Worm (Caenorhabditis elegans) whole organism, mixed stage, embryonic: Measurements from ENCODE around the gene C01B10.44.
A peak's percentile ranks its signal among the peaks of the same experiment; 100 is the strongest.

Source experiments
- M03D4.4 ChIP-seq: sonication (generic microtip); optimal IDR thresholded peaks from 2 replicates; lab custom pipeline; 2017; ENCODE audit warnings: mild to moderate bottlenecking, missing genetic modification characterization, missing compliant biosample characterization
- bed-3 ChIP-seq: fragments of 200-800 bp; sonication (Bioruptor generic); optimal IDR thresholded peaks from 3 replicates; lab custom pipeline; 2018; ENCODE audit warnings: mild to moderate bottlenecking, missing genetic modification characterization, moderate library complexity, missing compliant biosample characterization
- blmp-1 ChIP-seq: fragments of 150-350 bp; optimal IDR thresholded peaks from 2 replicates; lab custom pipeline; 2014; ENCODE audit warnings: missing biosample characterization, missing genetic modification characterization
- ceh-43 ChIP-seq: fragments of 200-800 bp; sonication (Bioruptor generic); optimal IDR thresholded peaks from 2 replicates; lab custom pipeline; 2018; ENCODE audit warnings: mild to moderate bottlenecking, missing genetic modification characterization, moderate library complexity, missing compliant biosample characterization
- ceh-83 ChIP-seq: fragments of 200-800 bp; sonication (Bioruptor generic); optimal IDR thresholded peaks from 2 replicates; lab custom pipeline; 2018; ENCODE audit warnings: mild to moderate bottlenecking, missing genetic modification characterization, missing compliant biosample characterization
- ces-1 ChIP-seq: fragments of 150-350 bp; optimal IDR thresholded peaks from 2 replicates; lab custom pipeline; 2014; ENCODE audit warnings: missing biosample characterization, missing genetic modification reagents, missing genetic modification characterization
- drap-1 ChIP-seq: fragments of 200-800 bp; sonication (Bioruptor generic); optimal IDR thresholded peaks from 3 replicates; lab custom pipeline; 2018; ENCODE audit warnings: mild to moderate bottlenecking, missing genetic modification characterization, missing compliant biosample characterization
- elt-1 ChIP-seq: sonication (generic microtip); optimal IDR thresholded peaks from 2 replicates; lab custom pipeline; 2017; ENCODE audit warnings: missing genetic modification characterization, mild to moderate bottlenecking, missing compliant biosample characterization, antibody characterized with exemption, moderate library complexity, borderline replicate concordance; ENCODE audit not compliant: insufficient read depth
- elt-3 ChIP-seq: fragments of 150-350 bp; optimal IDR thresholded peaks from 2 replicates; lab custom pipeline; 2014; ENCODE audit warnings: missing biosample characterization, missing genetic modification characterization
- flh-1 ChIP-seq: fragments of 200-800 bp; sonication (Bioruptor generic); optimal IDR thresholded peaks from 2 replicates; lab custom pipeline; 2018; ENCODE audit warnings: mild to moderate bottlenecking, missing genetic modification characterization, moderate library complexity, missing compliant biosample characterization
- ham-2 ChIP-seq: fragments of 200-800 bp; sonication (Bioruptor generic); optimal IDR thresholded peaks from 2 replicates; lab custom pipeline; 2018; ENCODE audit warnings: mild to moderate bottlenecking, missing genetic modification characterization, missing compliant biosample characterization
- hlh-1 ChIP-seq: fragments of 150-350 bp; optimal IDR thresholded peaks from 2 replicates; lab custom pipeline; 2014; ENCODE audit warnings: missing biosample characterization, missing genetic modification reagents, missing genetic modification characterization
- lin-13 ChIP-seq: fragments of 150-350 bp; optimal IDR thresholded peaks from 2 replicates; lab custom pipeline; 2014; ENCODE audit warnings: missing biosample characterization, missing genetic modification characterization
- lin-32 ChIP-seq: fragments of 200-800 bp; sonication (Bioruptor generic); optimal IDR thresholded peaks from 2 replicates; lab custom pipeline; 2018; ENCODE audit warnings: mild to moderate bottlenecking, missing genetic modification characterization, missing compliant biosample characterization
- lsy-2 ChIP-seq: fragments of 150-350 bp; optimal IDR thresholded peaks from 2 replicates; lab custom pipeline; 2014; ENCODE audit warnings: missing biosample characterization, missing genetic modification characterization
- nhr-12 ChIP-seq: fragments of 150-350 bp; optimal IDR thresholded peaks from 2 replicates; lab custom pipeline; 2014; ENCODE audit warnings: missing biosample characterization, missing genetic modification characterization
- nhr-2 ChIP-seq: fragments of 150-350 bp; optimal IDR thresholded peaks from 2 replicates; lab custom pipeline; 2014; ENCODE audit warnings: missing biosample characterization, missing genetic modification characterization
- nhr-237 ChIP-seq: fragments of 150-350 bp; optimal IDR thresholded peaks from 2 replicates; lab custom pipeline; 2014; ENCODE audit warnings: missing biosample characterization, missing genetic modification characterization
- nhr-28 ChIP-seq: fragments of 150-350 bp; optimal IDR thresholded peaks from 2 replicates; lab custom pipeline; 2014; ENCODE audit warnings: missing biosample characterization, missing genetic modification characterization
- nhr-76 ChIP-seq: sonication (generic microtip); optimal IDR thresholded peaks from 2 replicates; lab custom pipeline; 2017; ENCODE audit warnings: missing biosample characterization, missing genetic modification characterization
- sem-2 ChIP-seq: fragments of 200-800 bp; sonication (Bioruptor generic); optimal IDR thresholded peaks from 2 replicates; lab custom pipeline; 2018; ENCODE audit warnings: mild to moderate bottlenecking, missing genetic modification characterization, missing compliant biosample characterization
- sptf-1 ChIP-seq: sonication (generic microtip); optimal IDR thresholded peaks from 2 replicates; lab custom pipeline; 2017; ENCODE audit warnings: mild to moderate bottlenecking, missing genetic modification characterization, moderate library complexity, missing compliant biosample characterization
- tbx-8 ChIP-seq: fragments of 200-800 bp; sonication (Bioruptor generic); optimal IDR thresholded peaks from 2 replicates; lab custom pipeline; 2018; ENCODE audit warnings: mild to moderate bottlenecking, missing genetic modification characterization, moderate library complexity, missing compliant biosample characterization
- unc-62 ChIP-seq: fragments of 150-350 bp; optimal IDR thresholded peaks from 2 replicates; lab custom pipeline; 2014; ENCODE audit warnings: missing biosample characterization, missing genetic modification reagents, missing genetic modification characterization

C01B10.44 gene

DNA sequence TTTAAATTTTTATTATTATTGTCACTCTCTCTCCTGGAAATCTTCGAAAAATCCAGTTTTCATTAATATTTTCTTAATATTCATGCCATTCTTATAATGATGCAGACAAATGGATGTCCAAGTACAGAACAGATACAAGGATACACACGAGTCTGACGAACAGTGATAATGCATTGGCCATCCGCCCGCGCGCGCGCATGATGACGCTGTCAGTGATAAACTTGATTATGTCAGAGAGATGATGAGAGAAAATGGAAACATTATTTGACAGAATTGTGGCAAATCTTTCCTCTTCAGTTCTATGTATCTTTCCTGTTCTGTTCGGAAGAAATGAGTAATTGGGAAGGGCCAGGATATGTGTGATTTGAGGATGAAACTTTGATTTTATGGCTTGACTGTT lies 32.3 kb downstream of the C01B10.44 start:
- TF ChIP-seq unc-62 (GFP tag; lab: Kevin White, UChicago) (peak; percentile 16), tbx-8 (GFP tag; lab: Kevin White, UChicago) (no peak)

DNA sequence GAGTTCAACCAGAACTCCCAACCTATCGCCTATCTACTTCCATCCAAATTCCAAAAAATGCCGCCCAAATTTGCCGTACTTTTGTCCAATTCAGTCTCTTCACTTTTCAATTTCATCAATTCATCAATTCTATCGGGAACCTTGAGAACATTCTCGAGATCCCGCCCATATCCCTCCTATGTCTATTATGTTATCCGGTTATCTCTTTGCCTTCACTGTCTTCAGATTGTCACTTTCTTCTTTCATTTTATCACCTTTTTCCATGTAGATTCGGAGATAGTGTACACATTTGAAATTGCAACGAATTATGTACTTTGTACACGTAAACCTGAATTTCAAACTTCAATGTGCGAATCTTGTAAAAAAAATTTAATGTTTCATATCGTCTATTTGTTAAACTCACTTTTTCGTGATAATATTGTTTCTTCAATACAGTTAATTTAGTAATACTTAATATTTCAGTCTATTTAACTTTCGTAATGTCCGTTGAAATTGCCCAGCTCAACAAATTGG lies 34.1 kb downstream of the C01B10.44 start, which contains the start of gene C01B10.11:
Gene C01B10.11, plus strand, starts transcription at position 463 of the 513 bp plus-strand sequence.
- TF ChIP-seq unc-62 (GFP tag; lab: Kevin White, UChicago) (peak; percentile 44), elt-1 (no peak), nhr-76 (tag; lab: Kevin White, UChicago) (no peak), nhr-2 (tag; lab: Kevin White, UChicago) (no peak), elt-3 (tag; lab: Kevin White, UChicago) (peak; percentile 52), blmp-1 (tag; lab: Kevin White, UChicago) (peak; percentile 42)

DNA sequence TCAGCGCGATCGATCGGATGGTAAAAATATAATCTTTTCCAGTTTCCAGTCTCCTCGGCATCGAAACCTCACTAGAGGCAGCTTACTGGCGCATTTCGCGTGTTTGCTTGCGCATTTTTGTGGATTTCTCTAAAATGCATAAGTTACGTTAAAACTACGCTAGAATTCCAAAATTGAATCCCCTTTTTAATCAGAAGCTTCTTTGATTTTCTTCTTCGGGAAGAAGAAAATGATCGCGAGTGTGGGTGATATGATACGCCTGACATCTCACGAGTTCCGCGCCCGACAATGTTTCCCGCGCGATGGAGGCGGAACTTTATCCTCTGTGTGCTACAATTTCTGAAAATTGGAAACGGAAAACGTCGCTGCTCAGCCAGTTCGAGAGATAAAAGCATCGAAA lies 40.8 kb downstream of the C01B10.44 start:
- no peak for TF ChIP-seq nhr-76 (tag; lab: Kevin White, UChicago)
- TF ChIP-seq elt-3 (tag; lab: Kevin White, UChicago), result no peak
- no peak for TF ChIP-seq flh-1 (GFP tag; lab: Kevin White, UChicago)
- TF ChIP-seq nhr-2 (tag; lab: Kevin White, UChicago), result no peak
- no peak for TF ChIP-seq M03D4.4
- TF ChIP-seq bed-3, result no peak
- TF ChIP-seq hlh-1 (tag; lab: Kevin White, UChicago), result no peak
- TF ChIP-seq sem-2 (GFP tag; lab: Kevin White, UChicago), result no peak
- no peak for TF ChIP-seq unc-62 (GFP tag; lab: Kevin White, UChicago)
- no peak for TF ChIP-seq nhr-237 (tag; lab: Kevin White, UChicago)
- no peak for TF ChIP-seq nhr-12 (tag; lab: Kevin White, UChicago)
- TF ChIP-seq elt-1, result no peak
- no peak for TF ChIP-seq tbx-8 (GFP tag; lab: Kevin White, UChicago)
- no peak for TF ChIP-seq nhr-28 (tag; lab: Kevin White, UChicago)
- TF ChIP-seq sptf-1 (tag; lab: Kevin White, UChicago), result no peak
- TF ChIP-seq lin-32 (GFP tag; lab: Kevin White, UChicago), result no peak
- no peak for TF ChIP-seq lsy-2 (tag; lab: Kevin White, UChicago)

DNA sequence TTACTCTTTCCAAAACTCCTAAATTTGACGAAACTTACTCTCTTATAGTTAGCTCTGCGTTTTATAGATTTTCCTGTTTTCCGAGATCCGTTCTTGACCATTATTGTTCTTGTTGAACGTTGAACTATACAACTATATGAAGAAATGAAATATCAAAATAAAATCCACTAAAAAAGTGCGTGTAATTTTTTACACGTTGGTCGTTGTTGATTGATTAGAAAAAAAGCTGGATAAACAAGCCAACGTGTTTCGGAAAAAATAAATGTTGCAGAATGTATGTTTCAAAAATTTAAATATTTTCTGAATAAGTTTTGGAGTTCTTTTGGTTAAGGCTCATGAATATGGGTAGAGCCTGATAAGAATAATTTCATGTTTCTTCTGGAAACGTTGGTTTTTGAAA lies 44.4 kb downstream of the C01B10.44 start, which contains the start of gene Y73B6A.1:
Gene Y73B6A.1, minus strand, starts transcription at position 101 of the 400 bp plus-strand sequence.
- TF ChIP-seq ceh-43 (GFP tag; lab: Kevin White, UChicago) (no peak), lin-13 (no peak), ham-2 (no peak), ceh-83 (GFP tag; lab: Kevin White, UChicago) (no peak), drap-1 (GFP tag; lab: Kevin White, UChicago) (no peak), flh-1 (GFP tag; lab: Kevin White, UChicago) (no peak), ces-1 (GFP tag; lab: Kevin White, UChicago) (no peak)
- TF ChIP-seq, all 35 proteins: peak for 0
